Fruit fly (Drosophila melanogaster) whole organism, adult: ENCODE measurements around the gene Ccz1.

Experiments used
- CG11617 ChIP-seq: fragments of 200-800 bp; sonication (Bioruptor generic); optimal IDR thresholded peaks from 2 replicates; lab custom pipeline; 2017; ENCODE audit warnings: mild to moderate bottlenecking, missing biosample characterization, missing genetic modification reagents, missing genetic modification characterization
- CG12768 ChIP-seq: fragments of 200-800 bp; sonication (Bioruptor generic); optimal IDR thresholded peaks from 2 replicates; lab custom pipeline; 2017; ENCODE audit warnings: missing biosample characterization, missing genetic modification characterization, mild to moderate bottlenecking, moderate library complexity, missing genetic modification reagents
- CG14711 ChIP-seq: fragments of 200-800 bp; sonication (Bioruptor generic); optimal IDR thresholded peaks from 2 replicates; lab custom pipeline; 2018; ENCODE audit warnings: missing biosample characterization, mild to moderate bottlenecking, missing genetic modification characterization, moderate library complexity
- CG1620 ChIP-seq: fragments of 200-800 bp; sonication (Bioruptor generic); optimal IDR thresholded peaks from 2 replicates; lab custom pipeline; 2016; ENCODE audit warnings: missing biosample characterization, missing genetic modification characterization
- CG33017 ChIP-seq: fragments of 200-800 bp; sonication (Bioruptor generic); optimal IDR thresholded peaks from 2 replicates; lab custom pipeline; 2018; ENCODE audit warnings: missing biosample characterization, mild to moderate bottlenecking, missing genetic modification characterization, moderate library complexity
- CG5204 ChIP-seq: fragments of 200-800 bp; sonication (Bioruptor generic); optimal IDR thresholded peaks from 2 replicates; lab custom pipeline; 2016; ENCODE audit warnings: missing biosample characterization, missing genetic modification characterization
- CG7045 ChIP-seq: fragments of 200-800 bp; sonication (Bioruptor generic); optimal IDR thresholded peaks from 2 replicates; lab custom pipeline; 2017; ENCODE audit warnings: missing biosample characterization, mild to moderate bottlenecking, missing genetic modification characterization
- CG7101 ChIP-seq: fragments of 200-800 bp; sonication (Bioruptor generic); optimal IDR thresholded peaks from 2 replicates; lab custom pipeline; 2018; ENCODE audit warnings: missing biosample characterization, mild to moderate bottlenecking, missing genetic modification characterization, moderate library complexity
- Clk ChIP-seq: fragments of 200-800 bp; sonication (Bioruptor generic); optimal IDR thresholded peaks from 2 replicates; lab custom pipeline; 2017; ENCODE audit warnings: missing biosample characterization, missing genetic modification characterization
- Crg-1 ChIP-seq: fragments of 200-800 bp; sonication (Bioruptor generic); optimal IDR thresholded peaks from 2 replicates; lab custom pipeline; 2016; ENCODE audit warnings: missing biosample characterization, missing genetic modification characterization
- Hr96 ChIP-seq: fragments of 200-800 bp; sonication (Bioruptor generic); optimal IDR thresholded peaks from 2 replicates; lab custom pipeline; 2016; ENCODE audit warnings: missing biosample characterization, missing genetic modification characterization
- Mnt ChIP-seq: fragments of 200-800 bp; sonication (Bioruptor generic); optimal IDR thresholded peaks from 2 replicates; lab custom pipeline; 2016; ENCODE audit warnings: missing biosample characterization, mild to moderate bottlenecking, missing genetic modification characterization
- bab1 ChIP-seq: fragments of 200-800 bp; sonication (Bioruptor generic); optimal IDR thresholded peaks from 3 replicates; lab custom pipeline; 2019; ENCODE audit warnings: missing biosample characterization, mild to moderate bottlenecking, missing genetic modification characterization, moderate library complexity
- cic ChIP-seq: fragments of 200-800 bp; sonication (Bioruptor generic); optimal IDR thresholded peaks from 2 replicates; lab custom pipeline; 2017; ENCODE audit warnings: missing biosample characterization, mild to moderate bottlenecking, missing genetic modification characterization, moderate library complexity
- kay ChIP-seq: fragments of 200-800 bp; sonication (Bioruptor generic); peaks from one replicate; lab custom pipeline; 2016; ENCODE audit warnings: missing biosample characterization, missing genetic modification characterization, borderline replicate concordance
- ovo ChIP-seq: fragments of 200-800 bp; sonication (Bioruptor generic); optimal IDR thresholded peaks from 2 replicates; lab custom pipeline; 2016; ENCODE audit warnings: missing biosample characterization, missing genetic modification characterization
- pad ChIP-seq: fragments of 200-800 bp; sonication (Bioruptor generic); optimal IDR thresholded peaks from 3 replicates; lab custom pipeline; 2017; ENCODE audit warnings: missing biosample characterization, missing genetic modification characterization, mild to moderate bottlenecking, moderate library complexity, missing genetic modification reagents
- tj ChIP-seq: fragments of 200-800 bp; sonication (Bioruptor generic); optimal IDR thresholded peaks from 3 replicates; lab custom pipeline; 2017; ENCODE audit warnings: missing biosample characterization, mild to moderate bottlenecking, missing genetic modification characterization, moderate library complexity
- toe ChIP-seq: fragments of 200-800 bp; sonication (Bioruptor generic); optimal IDR thresholded peaks from 2 replicates; lab custom pipeline; 2016; ENCODE audit warnings: missing biosample characterization, missing genetic modification characterization

Gene Ccz1

DNA sequence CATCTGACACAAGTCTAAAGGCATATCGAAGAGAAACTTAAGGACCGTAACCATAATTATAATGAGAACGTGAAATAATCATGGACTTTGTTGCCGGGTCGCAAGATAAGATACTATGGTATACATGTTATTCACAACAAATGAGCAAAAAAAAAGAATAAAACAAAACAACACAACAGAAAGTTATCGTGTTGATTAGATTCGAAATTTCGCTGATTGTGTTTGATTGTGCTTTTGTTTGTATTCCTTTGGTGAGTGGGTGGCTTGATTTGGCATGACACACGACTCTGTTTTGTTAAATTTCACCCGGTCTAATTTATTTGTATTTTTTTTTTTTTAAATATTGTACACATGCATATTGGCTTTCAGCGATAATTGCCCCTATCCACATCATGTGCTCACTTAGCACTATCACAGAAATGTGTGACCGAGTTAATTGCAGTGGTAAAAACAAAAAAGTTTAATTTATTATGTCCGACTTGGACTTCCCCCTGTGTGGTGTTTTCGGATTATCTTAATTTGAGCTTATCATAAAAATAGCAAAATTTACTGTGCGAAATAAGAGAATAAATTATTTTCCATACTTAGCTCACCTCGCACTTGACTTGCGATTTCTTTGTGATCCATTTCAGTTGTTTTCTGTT lies 24.8 kb upstream of the Ccz1 start:
- peak; percentile 46 for TF ChIP-seq CG12768 (GFP tag; lab: Kevin White, UChicago)
- peak; percentile 3 for TF ChIP-seq tj
- no peak for TF ChIP-seq pad
- TF ChIP-seq CG7101: no peak
- TF ChIP-seq CG33017 (tag; lab: Kevin White, UChicago): no peak
- TF ChIP-seq CG1620 (GFP tag; lab: Kevin White, UChicago): no peak
- no peak for TF ChIP-seq Mnt (GFP tag; lab: Kevin White, UChicago)
- no peak for TF ChIP-seq CG5204
- peak; percentile 59 for TF ChIP-seq cic (GFP tag; lab: Kevin White, UChicago)
- peak; percentile 34 for TF ChIP-seq kay (GFP tag; lab: Kevin White, UChicago)
- no peak for TF ChIP-seq bab1 (GFP tag; lab: Kevin White, UChicago)
- TF ChIP-seq Hr96 (GFP tag; lab: Kevin White, UChicago): no peak

DNA sequence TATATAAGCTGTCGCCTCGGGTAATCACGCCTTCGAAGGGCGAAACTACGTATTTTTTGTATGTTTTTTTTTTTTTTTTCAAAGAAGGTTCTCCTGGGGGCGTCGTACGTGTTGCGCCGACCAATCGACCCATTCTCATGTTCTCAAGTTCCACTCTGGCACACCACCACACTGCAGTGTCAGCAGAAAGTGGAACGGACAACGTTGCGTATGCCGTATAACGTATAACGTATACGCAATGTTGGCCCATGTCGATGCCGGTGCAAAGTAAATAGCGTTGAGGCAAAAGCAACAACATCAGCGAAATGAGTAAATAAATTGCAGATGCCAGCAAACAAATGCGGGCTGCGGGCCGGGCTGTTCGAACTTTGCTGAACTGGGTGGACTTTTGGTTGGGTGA lies 13.2 kb upstream of the Ccz1 start:
- TF ChIP-seq tj: peak; percentile 48
- TF ChIP-seq pad: no peak

DNA sequence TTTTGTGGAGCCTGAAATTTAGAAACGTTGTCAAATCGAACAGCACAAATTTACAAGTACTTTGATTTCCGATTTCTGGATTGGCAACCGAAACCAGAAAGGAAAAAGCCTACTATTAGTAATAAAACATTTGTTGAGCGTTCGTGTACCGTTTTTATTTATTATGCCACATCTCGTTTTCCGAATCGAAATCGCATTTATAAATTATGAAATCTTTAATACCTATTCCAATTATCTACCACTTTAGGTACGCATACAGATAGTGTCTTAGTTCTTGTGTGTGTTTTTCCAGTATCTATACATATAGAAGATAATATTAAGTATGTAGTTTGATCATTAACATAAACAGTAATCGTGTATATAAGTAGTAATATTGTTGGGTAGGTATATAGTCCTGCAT lies 10.9 kb upstream of the Ccz1 start, which contains the start of gene mge:
Gene mge (minus strand): TSS at position 101 of the 400 bp plus-strand sequence.
- TF ChIP-seq cic (GFP tag; lab: Kevin White, UChicago): no peak
- no peak for TF ChIP-seq pad
- no peak for TF ChIP-seq ovo (GFP tag; lab: Kevin White, UChicago)
- no peak for TF ChIP-seq Hr96 (GFP tag; lab: Kevin White, UChicago)
- TF ChIP-seq tj: no peak
- no peak for TF ChIP-seq Crg-1 (GFP tag; lab: Kevin White, UChicago)
- no peak for TF ChIP-seq Mnt (GFP tag; lab: Kevin White, UChicago)
- no peak for TF ChIP-seq CG14711
- TF ChIP-seq CG33017 (tag; lab: Kevin White, UChicago): no peak
- no peak for TF ChIP-seq bab1 (GFP tag; lab: Kevin White, UChicago)
- TF ChIP-seq CG11617: no peak
- no peak for TF ChIP-seq CG7045 (GFP tag; lab: Kevin White, UChicago)
- TF ChIP-seq kay (GFP tag; lab: Kevin White, UChicago): no peak
- no peak for TF ChIP-seq Clk (GFP tag; lab: Kevin White, UChicago)
- TF ChIP-seq CG5204: no peak
- no peak for TF ChIP-seq CG12768 (GFP tag; lab: Kevin White, UChicago)
- no peak for TF ChIP-seq CG1620 (GFP tag; lab: Kevin White, UChicago)
- no peak for TF ChIP-seq CG7101

DNA sequence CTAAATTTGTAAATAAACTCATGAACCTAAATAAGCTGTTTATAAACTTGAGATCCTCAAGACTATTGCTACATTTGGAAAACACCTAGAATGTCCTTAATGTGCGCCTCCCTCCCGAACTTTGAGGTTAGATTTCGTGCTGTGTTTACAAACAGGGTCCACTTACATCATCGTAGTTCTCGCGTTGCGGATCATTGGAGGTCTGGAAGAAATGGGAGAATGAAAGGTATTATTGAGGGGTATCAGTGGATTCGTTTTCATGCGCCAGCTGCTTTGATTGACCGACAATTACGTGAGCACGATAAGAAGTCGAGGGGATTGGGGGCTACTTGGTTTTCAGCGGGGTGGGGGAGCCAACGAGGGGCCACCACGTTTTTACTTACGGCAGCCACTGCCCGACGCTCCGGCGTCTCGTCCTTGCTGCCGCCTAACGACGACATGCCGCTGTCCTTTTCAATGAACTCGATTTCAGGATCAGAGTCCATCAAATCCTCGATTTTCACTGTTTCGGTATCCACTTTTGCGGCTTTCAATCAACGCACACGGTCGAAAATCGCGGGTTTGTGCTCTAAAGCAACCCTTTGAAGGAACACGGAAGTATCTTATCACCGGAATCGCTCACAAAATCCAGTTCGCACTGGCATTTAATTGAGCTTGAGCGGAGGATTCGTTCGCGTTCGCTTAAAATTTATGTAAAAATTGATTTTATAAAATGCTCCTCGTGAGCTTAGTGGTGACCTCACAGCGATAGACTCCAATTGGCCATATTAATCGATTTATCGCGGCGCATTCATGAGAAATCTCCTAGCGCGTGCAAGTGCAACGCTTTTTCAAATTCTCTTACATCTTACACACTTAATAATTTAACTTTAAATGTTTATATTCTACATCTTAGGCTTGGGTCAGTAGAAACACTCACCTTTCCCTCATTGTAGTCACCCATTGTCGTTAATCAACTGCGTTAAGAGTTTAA lies 10.2 kb upstream of the Ccz1 start:
- no peak for TF ChIP-seq pad
- peak; percentile 62 for TF ChIP-seq Mnt (GFP tag; lab: Kevin White, UChicago)
- TF ChIP-seq bab1 (GFP tag; lab: Kevin White, UChicago): peak; percentile 16
- TF ChIP-seq CG12768 (GFP tag; lab: Kevin White, UChicago): peak; percentile 1
- TF ChIP-seq toe (GFP tag; lab: Kevin White, UChicago): no peak
- TF ChIP-seq kay (GFP tag; lab: Kevin White, UChicago): no peak
- TF ChIP-seq tj: peak; percentile 1

DNA sequence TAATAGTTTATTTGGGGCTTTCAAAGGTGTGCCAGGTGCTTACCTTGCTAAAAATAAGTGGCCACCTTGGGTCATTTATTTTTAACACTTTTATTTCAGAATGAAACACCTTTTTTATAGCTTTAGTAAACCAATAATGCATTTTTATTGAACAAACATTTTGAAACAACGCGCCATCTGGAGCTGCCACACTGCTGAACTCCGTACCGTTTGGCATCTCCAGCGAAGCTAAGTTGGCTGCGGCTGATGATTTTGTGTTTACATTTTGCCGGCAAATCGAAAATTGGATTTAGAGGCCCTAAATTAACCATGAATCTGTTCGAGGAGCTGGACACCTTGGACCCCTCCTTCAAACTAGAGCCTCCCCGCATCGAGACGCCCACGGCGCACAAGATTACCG lies 6.2 kb upstream of the Ccz1 start, which contains the start of gene ida:
Gene ida (plus strand): TSS at position 234 of the 400 bp plus-strand sequence.
- TF ChIP-seq cic (GFP tag; lab: Kevin White, UChicago) (peak; percentile 27), CG7045 (GFP tag; lab: Kevin White, UChicago) (no peak), Crg-1 (GFP tag; lab: Kevin White, UChicago) (no peak), tj (peak; percentile 14), bab1 (GFP tag; lab: Kevin White, UChicago) (peak; percentile 23), CG12768 (GFP tag; lab: Kevin White, UChicago) (peak; percentile 29), CG33017 (tag; lab: Kevin White, UChicago) (no peak), Mnt (GFP tag; lab: Kevin White, UChicago) (peak; percentile 41), pad (no peak), toe (GFP tag; lab: Kevin White, UChicago) (no peak)

DNA sequence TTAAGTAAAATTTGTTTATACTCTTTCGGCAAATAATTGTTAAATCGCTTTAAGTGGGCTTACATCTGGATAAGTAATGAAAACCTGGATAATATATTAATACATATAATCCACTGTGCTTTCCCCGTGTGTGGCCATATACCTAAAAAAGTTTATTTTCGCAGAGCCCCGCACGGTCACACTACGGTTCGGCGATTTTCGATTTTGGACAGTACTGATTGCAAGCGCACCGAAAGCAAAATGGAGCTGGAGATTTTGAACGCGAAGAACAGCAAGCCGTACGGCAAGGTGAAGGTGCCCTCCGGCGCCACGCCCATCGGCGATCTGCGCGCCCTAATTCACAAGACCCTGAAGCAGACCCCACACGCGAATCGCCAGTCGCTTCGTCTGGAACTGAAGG lies 4.3 kb upstream of the Ccz1 start, which contains the start of gene Sc2:
Gene Sc2 (plus strand): TSS at position 192 of the 400 bp plus-strand sequence.
- peak; percentile 12 for TF ChIP-seq cic (GFP tag; lab: Kevin White, UChicago)
- TF ChIP-seq Hr96 (GFP tag; lab: Kevin White, UChicago): no peak
- no peak for TF ChIP-seq pad
- TF ChIP-seq bab1 (GFP tag; lab: Kevin White, UChicago): peak; percentile 8
